Worm (Caenorhabditis elegans) whole organism, midembryonic: ENCODE data around the gene D2045.7.

Source experiments
- T22C8.4 ChIP-seq: fragments of 200-800 bp; sonication (Bioruptor generic); IDR thresholded peaks from 2 replicates; pipeline ENCODE4 v1.3.6; 2022; ENCODE audit warnings: missing genetic modification characterization, missing compliant biosample characterization
- cog-1 ChIP-seq: sonication (generic microtip); optimal IDR thresholded peaks from 2 replicates; lab custom pipeline; 2016; ENCODE audit warnings: missing genetic modification characterization, missing compliant biosample characterization
- flt-1 ChIP-seq: fragments of 200-800 bp; sonication (Bioruptor generic); IDR thresholded peaks from 2 replicates; pipeline ENCODE4 v1.3.6; 2022; ENCODE audit warnings: missing genetic modification characterization, missing compliant biosample characterization
- klf-2 ChIP-seq: fragments of 200-800 bp; sonication (Bioruptor generic); conservative IDR thresholded peaks from 2 replicates; pipeline ENCODE4 v1.3.6; 2022; ENCODE audit warnings: missing genetic modification reagents, missing genetic modification characterization, missing compliant biosample characterization
- med-1 ChIP-seq: sonication (generic microtip); optimal IDR thresholded peaks from 2 replicates; lab custom pipeline; 2017; ENCODE audit warnings: missing genetic modification characterization, mild to moderate bottlenecking, missing compliant biosample characterization, antibody characterized with exemption, missing genetic modification reagents; ENCODE audit not compliant: insufficient read depth
- tab-1 ChIP-seq: fragments of 200-800 bp; sonication (Bioruptor generic); IDR thresholded peaks from 2 replicates; pipeline ENCODE4 v1.3.6; 2022; ENCODE audit warnings: missing genetic modification characterization, missing compliant biosample characterization
- ztf-23 ChIP-seq: fragments of 200-800 bp; sonication (Bioruptor generic); IDR thresholded peaks from 2 replicates; pipeline ENCODE4 v1.3.6; 2022; ENCODE audit warnings: missing genetic modification reagents, missing genetic modification characterization, missing compliant biosample characterization
- ztf-29 ChIP-seq: fragments of 200-800 bp; sonication (Bioruptor generic); IDR thresholded peaks from 2 replicates; pipeline ENCODE4 v1.3.6; 2022; ENCODE audit warnings: missing genetic modification reagents, missing genetic modification characterization, missing compliant biosample characterization

DNA sequence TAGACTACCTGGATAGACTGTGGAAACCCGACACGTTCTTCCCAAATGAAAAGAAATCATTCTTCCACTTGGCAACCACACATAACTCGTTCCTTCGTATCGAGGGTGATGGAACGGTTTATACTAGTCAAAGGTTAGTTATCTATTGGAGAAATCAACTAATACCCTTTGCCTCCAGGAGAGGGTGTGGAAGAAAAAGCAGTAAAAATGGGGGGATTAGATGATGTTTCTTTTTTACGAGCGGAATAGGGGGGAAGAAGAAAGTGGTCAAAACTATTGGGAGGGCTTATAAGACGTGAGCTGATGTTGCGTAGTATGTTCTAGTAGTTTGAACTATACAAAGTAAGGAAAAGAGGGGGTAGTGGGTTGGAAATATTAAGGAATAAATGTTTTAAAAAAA, 43.7 kb downstream of the D2045.7 start:
- TF ChIP-seq flt-1 (GFP tag; lab: Robert Waterston, UW) (no peak), ztf-23 (GFP tag; lab: Robert Waterston, UW) (no peak), T22C8.4 (GFP tag; lab: Robert Waterston, UW) (no peak), med-1 (GFP tag; lab: Kevin White, UChicago) (no peak), ztf-29 (no peak), cog-1 (tag; lab: Kevin White, UChicago) (no peak), tab-1 (GFP tag; lab: Robert Waterston, UW) (no peak), klf-2 (no peak)
